Fruit fly (Drosophila melanogaster) whole organism, embryonic: ENCODE measurements around the gene CG31287.

Experiments
- Antp ChIP-seq: fragments of 200-800 bp; sonication (Bioruptor generic); optimal IDR thresholded peaks from 3 replicates; lab custom pipeline; 2016; ENCODE audit warnings: missing biosample characterization, missing genetic modification characterization
- Asciz ChIP-seq: fragments of 200-800 bp; sonication (Bioruptor generic); optimal IDR thresholded peaks from 2 replicates; lab custom pipeline; 2017; ENCODE audit warnings: missing biosample characterization, mild to moderate bottlenecking, missing genetic modification characterization, missing genetic modification reagents
- B-H1 ChIP-seq: fragments of 200-800 bp; sonication (Bioruptor generic); IDR thresholded peaks from 3 replicates; pipeline ENCODE4 v1.3.6; 2022; ENCODE audit warnings: missing biosample characterization, missing genetic modification characterization
- BEAF-32 ChIP-seq: fragments of 200-800 bp; sonication (Bioruptor generic); optimal IDR thresholded peaks from 3 replicates; lab custom pipeline; 2017; ENCODE audit warnings: missing biosample characterization, missing genetic modification characterization, mild to moderate bottlenecking, moderate library complexity, missing genetic modification reagents
- CG10654 ChIP-seq: fragments of 200-800 bp; sonication (Bioruptor generic); optimal IDR thresholded peaks from 2 replicates; lab custom pipeline; 2016; ENCODE audit warnings: missing biosample characterization, missing genetic modification characterization
- CG11247 ChIP-seq: fragments of 200-800 bp; sonication (Bioruptor generic); IDR thresholded peaks from 2 replicates; pipeline ENCODE4 v1.3.6; 2022; ENCODE audit warnings: missing biosample characterization, missing genetic modification characterization
- CG11504 ChIP-seq: fragments of 200-800 bp; sonication (Bioruptor generic); optimal IDR thresholded peaks from 3 replicates; lab custom pipeline; 2019; ENCODE audit warnings: missing biosample characterization, mild to moderate bottlenecking, missing genetic modification characterization, moderate library complexity
- CG12236 ChIP-seq: fragments of 200-800 bp; sonication (Bioruptor generic); optimal IDR thresholded peaks from 2 replicates; lab custom pipeline; 2016; ENCODE audit warnings: missing biosample characterization, missing genetic modification characterization
- CG13775 ChIP-seq: fragments of 200-800 bp; sonication (Bioruptor generic); optimal IDR thresholded peaks from 3 replicates; lab custom pipeline; 2017; ENCODE audit warnings: missing biosample characterization, mild to moderate bottlenecking, missing genetic modification characterization
- CG16863 ChIP-seq: fragments of 200-800 bp; sonication (Bioruptor generic); optimal IDR thresholded peaks from 3 replicates; lab custom pipeline; 2016; ENCODE audit warnings: missing biosample characterization, missing genetic modification characterization
- CG17802 ChIP-seq: fragments of 200-800 bp; sonication (Bioruptor generic); optimal IDR thresholded peaks from 2 replicates; lab custom pipeline; 2018; ENCODE audit warnings: missing biosample characterization, mild to moderate bottlenecking, missing genetic modification characterization, moderate library complexity
- CG17912 ChIP-seq: fragments of 200-800 bp; sonication (Bioruptor generic); optimal IDR thresholded peaks from 2 replicates; lab custom pipeline; 2018; ENCODE audit warnings: missing biosample characterization, mild to moderate bottlenecking, missing genetic modification characterization
- CG18599 ChIP-seq: fragments of 200-800 bp; sonication (Bioruptor generic); optimal IDR thresholded peaks from 3 replicates; lab custom pipeline; 2017; ENCODE audit warnings: missing biosample characterization, missing genetic modification characterization, mild to moderate bottlenecking, moderate library complexity, missing genetic modification reagents
- CG18764 ChIP-seq: fragments of 200-800 bp; sonication (Bioruptor generic); optimal IDR thresholded peaks from 3 replicates; lab custom pipeline; 2016; ENCODE audit warnings: missing biosample characterization, missing genetic modification characterization
- CG2712 ChIP-seq: fragments of 200-800 bp; optimal IDR thresholded peaks from 3 replicates; lab custom pipeline; 2019; ENCODE audit warnings: missing biosample characterization, mild to moderate bottlenecking, missing genetic modification characterization, moderate library complexity
- CG30403 ChIP-seq: fragments of 200-800 bp; sonication (Bioruptor generic); optimal IDR thresholded peaks from 3 replicates; lab custom pipeline; 2016; ENCODE audit warnings: missing biosample characterization, missing genetic modification characterization
- CG30431 ChIP-seq: fragments of 200-800 bp; sonication (Bioruptor generic); optimal IDR thresholded peaks from 2 replicates; lab custom pipeline; 2017; ENCODE audit warnings: missing biosample characterization, missing genetic modification characterization
- CG31224 ChIP-seq: fragments of 200-800 bp; sonication (Bioruptor generic); IDR thresholded peaks from 2 replicates; pipeline ENCODE4 v1.3.6; 2022; ENCODE audit warnings: missing biosample characterization, missing genetic modification characterization
- CG33213 ChIP-seq: fragments of 200-800 bp; sonication (Bioruptor generic); optimal IDR thresholded peaks from 3 replicates; lab custom pipeline; 2016; ENCODE audit warnings: missing biosample characterization, missing genetic modification characterization
- CG4282 ChIP-seq: fragments of 200-800 bp; sonication (Bioruptor generic); optimal IDR thresholded peaks from 2 replicates; lab custom pipeline; 2016; ENCODE audit warnings: missing biosample characterization, missing genetic modification characterization
- CG4820 ChIP-seq: fragments of 200-800 bp; sonication (Bioruptor generic); optimal IDR thresholded peaks from 3 replicates; lab custom pipeline; 2016; ENCODE audit warnings: missing biosample characterization, missing genetic modification characterization
- CG6175 ChIP-seq: fragments of 200-800 bp; sonication (Bioruptor generic); IDR thresholded peaks from 3 replicates; pipeline ENCODE4 v1.3.6; 2022; ENCODE audit warnings: missing biosample characterization, missing genetic modification characterization
- CG9817 ChIP-seq: fragments of 200-800 bp; sonication (Bioruptor generic); optimal IDR thresholded peaks from 2 replicates; lab custom pipeline; 2018; ENCODE audit warnings: missing biosample characterization, mild to moderate bottlenecking, missing genetic modification characterization, moderate library complexity
- Dad ChIP-seq: fragments of 200-800 bp; sonication (Bioruptor generic); optimal IDR thresholded peaks from 3 replicates; lab custom pipeline; 2016; ENCODE audit warnings: missing biosample characterization, missing genetic modification characterization
- Hmx ChIP-seq: fragments of 200-800 bp; sonication (Bioruptor generic); optimal IDR thresholded peaks from 2 replicates; lab custom pipeline; 2016; ENCODE audit warnings: missing biosample characterization, missing genetic modification characterization
- Mad ChIP-seq: fragments of 200-800 bp; sonication (Bioruptor generic); optimal IDR thresholded peaks from 2 replicates; lab custom pipeline; 2016; ENCODE audit warnings: missing biosample characterization, missing genetic modification characterization
- abd-A ChIP-seq: fragments of 200-800 bp; sonication (Bioruptor generic); optimal IDR thresholded peaks from 3 replicates; lab custom pipeline; 2019; ENCODE audit warnings: missing biosample characterization, mild to moderate bottlenecking, missing genetic modification characterization, moderate library complexity
- cas ChIP-seq: fragments of 200-800 bp; sonication (Bioruptor generic); IDR thresholded peaks from 2 replicates; pipeline ENCODE4 v1.3.6; 2022; ENCODE audit warnings: missing biosample characterization, missing genetic modification characterization
- crp ChIP-seq, 2 experiments: fragments of 200-800 bp; sonication (Bioruptor generic); optimal IDR thresholded peaks; 2 replicates in 1 of 2; 3 replicates in 1 of 2; lab custom pipeline; 2017; ENCODE audit warnings: missing biosample characterization in 2 of 2, missing genetic modification characterization in 2 of 2, mild to moderate bottlenecking in 1 of 2, moderate library complexity in 1 of 2
- dati ChIP-seq: fragments of 200-800 bp; sonication (Bioruptor generic); IDR thresholded peaks from 2 replicates; pipeline ENCODE4 v1.3.6; 2022; ENCODE audit warnings: missing biosample characterization, missing genetic modification characterization
- ems ChIP-seq: fragments of 200-800 bp; sonication (Bioruptor generic); optimal IDR thresholded peaks from 3 replicates; lab custom pipeline; 2016; ENCODE audit warnings: missing biosample characterization, missing genetic modification characterization
- eve ChIP-seq, 2 experiments: fragments of >200 bp; optimal IDR thresholded peaks; 2 replicates each; lab custom pipeline; 2017; ENCODE audit warnings: missing biosample characterization in 2 of 2, missing genetic modification characterization in 2 of 2
- exex ChIP-seq: fragments of 200-800 bp; sonication (Bioruptor generic); optimal IDR thresholded peaks from 4 replicates; lab custom pipeline; 2018; ENCODE audit warnings: missing biosample characterization, mild to moderate bottlenecking, missing genetic modification characterization, moderate library complexity
- fd102C ChIP-seq: fragments of 200-800 bp; sonication (Bioruptor generic); optimal IDR thresholded peaks from 2 replicates; lab custom pipeline; 2018; ENCODE audit warnings: missing biosample characterization, mild to moderate bottlenecking, missing genetic modification characterization, moderate library complexity
- fd3F ChIP-seq: fragments of 200-800 bp; sonication (Bioruptor generic); optimal IDR thresholded peaks from 2 replicates; lab custom pipeline; 2018; ENCODE audit warnings: missing biosample characterization, mild to moderate bottlenecking, missing genetic modification characterization, moderate library complexity
- grau ChIP-seq: fragments of 200-800 bp; optimal IDR thresholded peaks from 3 replicates; lab custom pipeline; 2019; ENCODE audit warnings: missing biosample characterization, mild to moderate bottlenecking, missing genetic modification characterization, moderate library complexity
- grn ChIP-seq: fragments of 200-800 bp; sonication (Bioruptor generic); optimal IDR thresholded peaks from 3 replicates; lab custom pipeline; 2017; ENCODE audit warnings: missing biosample characterization, missing genetic modification characterization
- gsb ChIP-seq: fragments of 200-800 bp; sonication (Bioruptor generic); IDR thresholded peaks from 2 replicates; pipeline ENCODE4 v1.3.6; 2022; ENCODE audit warnings: missing biosample characterization, missing genetic modification characterization
- hb ChIP-seq: fragments of 200-800 bp; sonication (Bioruptor generic); IDR thresholded peaks from 3 replicates; pipeline ENCODE4 v1.3.6; 2022; ENCODE audit warnings: missing biosample characterization, missing genetic modification characterization; ENCODE audit not compliant: partially characterized antibody
- pan ChIP-seq, 4 experiments: fragments of >200 bp in 3 of 4; fragments of 200-800 bp in 1 of 4; sonication (Bioruptor generic) in 1 of 4; optimal IDR thresholded peaks in 3 of 4; IDR thresholded peaks in 1 of 4; 2 replicates each; pipeline versions ENCODE4 v1.3.6 to Lab custom; 2017 to 2022; ENCODE audit warnings: missing biosample characterization in 2 of 4, missing genetic modification characterization in 2 of 4, mixed read lengths in 1 of 4
- pnt ChIP-seq: fragments of 200-800 bp; sonication (Bioruptor generic); optimal IDR thresholded peaks from 3 replicates; lab custom pipeline; 2016; ENCODE audit warnings: missing biosample characterization, missing genetic modification characterization
- ranshi ChIP-seq: fragments of 200-800 bp; sonication (Bioruptor generic); IDR thresholded peaks from 2 replicates; pipeline ENCODE4 v1.3.6; 2022; ENCODE audit warnings: missing biosample characterization, missing genetic modification characterization
- schlank ChIP-seq: fragments of 200-800 bp; sonication (Bioruptor generic); optimal IDR thresholded peaks from 2 replicates; lab custom pipeline; 2018; ENCODE audit warnings: missing biosample characterization, mild to moderate bottlenecking, missing genetic modification characterization
- sens ChIP-seq: fragments of 200-800 bp; sonication (Bioruptor generic); peaks from one replicate; lab custom pipeline; 2016; ENCODE audit warnings: missing biosample characterization, missing genetic modification characterization
- sima ChIP-seq: fragments of 200-800 bp; sonication (Bioruptor generic); optimal IDR thresholded peaks from 2 replicates; lab custom pipeline; 2016; ENCODE audit warnings: missing biosample characterization, missing genetic modification characterization
- sob ChIP-seq: fragments of 200-800 bp; sonication (Bioruptor generic); IDR thresholded peaks from 2 replicates; pipeline ENCODE4 v1.3.6; 2022; ENCODE audit warnings: missing biosample characterization, missing genetic modification characterization
- tgo ChIP-seq: fragments of 200-800 bp; sonication (Bioruptor generic); IDR thresholded peaks from 3 replicates; pipeline ENCODE4 v1.3.6; 2022; ENCODE audit warnings: missing biosample characterization, missing genetic modification characterization
- tx ChIP-seq: fragments of 200-800 bp; sonication (Bioruptor generic); optimal IDR thresholded peaks from 2 replicates; lab custom pipeline; 2016; ENCODE audit warnings: missing biosample characterization, missing genetic modification characterization
- z ChIP-seq: fragments of 200-800 bp; sonication (Bioruptor generic); IDR thresholded peaks from 3 replicates; pipeline ENCODE4 v1.3.6; 2022; ENCODE audit warnings: missing biosample characterization, missing genetic modification characterization

The CG31287 gene

DNA sequence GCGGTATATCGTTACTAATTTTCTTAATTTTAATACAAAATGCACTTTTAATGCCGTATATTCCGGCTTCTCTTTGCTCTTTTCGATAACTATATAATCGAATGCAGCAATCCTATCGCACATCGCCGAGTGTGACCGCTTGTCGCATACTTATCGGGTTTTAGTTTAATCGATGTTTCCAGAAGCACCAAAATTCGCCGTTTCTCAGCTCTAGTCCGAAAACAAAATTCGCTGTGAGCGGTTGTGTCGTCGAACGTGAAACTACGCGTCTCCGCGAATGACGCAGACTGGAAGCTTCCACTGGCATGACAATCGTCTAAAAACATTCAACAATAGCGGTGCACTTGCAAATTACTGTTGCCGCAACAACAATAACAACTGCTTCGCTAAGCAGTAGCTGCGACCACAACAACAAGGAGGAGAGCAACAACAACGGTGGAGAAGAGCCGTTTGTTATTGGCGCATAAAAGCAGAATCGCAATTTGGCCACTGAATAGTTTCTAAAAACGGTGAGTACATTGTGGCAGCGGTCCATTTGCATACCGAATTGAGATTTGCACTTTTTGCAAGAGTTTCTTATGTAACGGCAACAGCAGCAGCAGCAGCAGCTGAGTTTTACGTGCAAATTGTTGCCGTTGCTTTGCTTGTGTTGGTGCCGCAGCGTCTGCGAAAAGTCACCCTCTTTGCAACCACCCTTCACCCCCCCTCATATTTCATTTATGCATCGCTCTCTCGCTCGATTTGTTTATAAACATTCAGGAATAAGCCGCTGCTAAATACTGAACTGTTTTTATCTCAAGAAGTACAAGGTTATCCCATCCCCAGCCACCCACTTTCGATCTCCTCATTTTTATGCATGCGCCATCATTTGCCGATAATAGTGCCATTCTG is 16.1 kb upstream of the CG31287 start, which contains the start of gene sra (continued):
- TF ChIP-seq Asciz (GFP tag; lab: Kevin White, UChicago) (no peak), grn (GFP tag; lab: Kevin White, UChicago) (no peak), abd-A (tag; lab: Kevin White, UChicago) (no peak), CG18599 (GFP tag; lab: Kevin White, UChicago) (peak; percentile 45), CG10654 (GFP tag; lab: Kevin White, UChicago) (peak; percentile 6), CG31224 (GFP tag; lab: Robert Waterston, UW) (no peak), sens (GFP tag; lab: Kevin White, UChicago) (peak; percentile 85), CG11247 (GFP tag; lab: Robert Waterston, UW) (no peak; the same call in 1 of the 2 replicates), crp (GFP tag; optimal IDR thresholded peaks at IDR 0.05; lab: Kevin White, UChicago) (no peak), CG33213 (GFP tag; lab: Kevin White, UChicago) (peak; percentile 66), grau (tag; lab: Kevin White, UChicago) (peak; percentile 35), tx (GFP tag; lab: Kevin White, UChicago) (peak; percentile 16), CG16863 (GFP tag; lab: Kevin White, UChicago) (no peak), Antp (GFP tag; lab: Kevin White, UChicago) (peak; percentile 44), CG11504 (tag; lab: Kevin White, UChicago) (peak; percentile 78), CG6175 (GFP tag; lab: Robert Waterston, UW) (no peak), CG13775 (GFP tag; lab: Kevin White, UChicago) (no peak), fd3F (GFP tag; lab: Kevin White, UChicago) (no peak), CG17802 (tag; lab: Kevin White, UChicago) (no peak), pnt (GFP tag; lab: Kevin White, UChicago) (no peak), fd102C (GFP tag; lab: Kevin White, UChicago) (no peak), CG30431 (GFP tag; lab: Kevin White, UChicago) (no peak), CG9817 (no peak), CG30403 (GFP tag; lab: Kevin White, UChicago) (peak; percentile 7), Hmx (GFP tag; lab: Kevin White, UChicago) (no peak), tgo (0 out of 3 replicates have a peak, but pooled peaks have one; percentile 22), hb (peak; percentile 96), gsb (GFP tag; lab: Robert Waterston, UW) (no peak), schlank (tag; lab: Kevin White, UChicago) (no peak), exex (no peak), pan (optimal IDR thresholded peaks at IDR 0.05; lab: Kevin White, UChicago) (no peak), pan (GFP tag; optimal IDR thresholded peaks at IDR 0.05 in 1 of 2, IDR thresholded peaks at IDR 0.05 in 1 of 2) (no peak), CG12236 (no peak), Mad (peak; percentile 44), CG2712 (tag; lab: Kevin White, UChicago) (peak; percentile 50), ems (peak; percentile 39), Dad (GFP tag; lab: Kevin White, UChicago) (peak; percentile 44), sima (GFP tag; lab: Kevin White, UChicago) (no peak), B-H1 (GFP tag; lab: Robert Waterston, UW) (no peak), z (no peak), BEAF-32 (GFP tag; lab: Kevin White, UChicago) (peak; percentile 94), sob (GFP tag; lab: Robert Waterston, UW) (peak; percentile 13; the same call in 1 of the 2 replicates), CG4282 (GFP tag; lab: Kevin White, UChicago) (no peak), CG17912 (GFP tag; lab: Kevin White, UChicago) (peak; percentile 28), cas (GFP tag; lab: Robert Waterston, UW) (no peak), eve (GFP tag; optimal IDR thresholded peaks at IDR 0.05; lab: Kevin White, UChicago) (no peak), CG18764 (GFP tag; lab: Kevin White, UChicago) (peak; percentile 8), ranshi (GFP tag; lab: Robert Waterston, UW) (no peak), dati (GFP tag; lab: Robert Waterston, UW) (no peak), CG4820 (no peak)
